Fruit fly (Drosophila melanogaster): ENCODE measurements around the gene CG11313.

The CG11313 gene

DNA sequence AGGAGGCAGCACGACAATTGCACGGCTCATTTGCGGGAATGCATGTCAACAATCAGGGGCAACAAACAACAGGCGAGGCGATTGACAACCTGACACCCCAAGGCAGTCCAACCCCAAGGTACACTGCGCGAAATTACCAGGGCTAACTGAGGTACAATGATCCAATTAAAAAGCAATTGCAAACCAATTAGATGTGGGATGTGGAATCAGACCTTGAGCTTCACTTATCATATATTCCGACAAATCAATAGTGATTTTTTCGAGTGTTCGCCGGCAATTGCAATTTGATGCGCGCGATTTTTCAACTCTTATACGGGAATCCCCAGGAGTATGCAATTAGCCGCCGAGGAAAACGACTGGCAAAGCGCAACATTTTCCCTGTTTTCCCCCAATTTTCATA is 16.1 kb upstream of the CG11313 start:
- peak; percentile 10 for TF ChIP-seq CG9727 (GFP tag; optimal IDR thresholded peaks at IDR 0.05)
- peak; percentile 4 for TF ChIP-seq CG18262 (tag; optimal IDR thresholded peaks at IDR 0.05)
- TF ChIP-seq Drgx (GFP tag; IDR thresholded peaks at IDR 0.05) = 0 out of 2 replicates have a peak, but pooled peaks have one; percentile 14
- TF ChIP-seq HmgD (GFP tag; optimal IDR thresholded peaks at IDR 0.05) = no peak
- TF ChIP-seq zfh1 (GFP tag; IDR thresholded peaks at IDR 0.05) = 0 out of 3 replicates have a peak, but pooled peaks have one; percentile 52
- 0 out of 2 replicates have a peak, but pooled peaks have one; percentile 13 for TF ChIP-seq Gsc (GFP tag; IDR thresholded peaks at IDR 0.05)
- no peak for TF ChIP-seq CG12744 (GFP tag; optimal IDR thresholded peaks at IDR 0.05)
- peak; percentile 33 for TF ChIP-seq CG2712 (tag; optimal IDR thresholded peaks at IDR 0.05)
- TF ChIP-seq CG17612 (GFP tag; IDR thresholded peaks at IDR 0.05) = no peak
- peak; percentile 30; the same call in 1 of the 2 replicates for TF ChIP-seq CG10959 (GFP tag; IDR thresholded peaks at IDR 0.05)
- TF ChIP-seq prd (optimal IDR thresholded peaks at IDR 0.05) = no peak
- peak; percentile 58; the same call in 2 of the 3 replicates for TF ChIP-seq prd (GFP tag; IDR thresholded peaks at IDR 0.05)
- TF ChIP-seq CG17829 (tag; optimal IDR thresholded peaks at IDR 0.05) = peak; percentile 6
- TF ChIP-seq ci (GFP tag; IDR thresholded peaks at IDR 0.05) = no peak
- TF ChIP-seq PHDP (tag; optimal IDR thresholded peaks at IDR 0.05) = no peak
- TF ChIP-seq CG10979 (tag; optimal IDR thresholded peaks at IDR 0.05) = peak; percentile 8
- peak; percentile 64; the same call in 1 of the 2 replicates for TF ChIP-seq ara (GFP tag; IDR thresholded peaks at IDR 0.05)
- TF ChIP-seq bsh (GFP tag; optimal IDR thresholded peaks at IDR 0.05) = peak in 1 of 2 experiments; percentile 13
- peak; percentile 66 for TF ChIP-seq sens (GFP tag)
- peak; percentile 5 for TF ChIP-seq CG4424 (GFP tag; optimal IDR thresholded peaks at IDR 0.05)
- peak; percentile 56; the same call in 1 of the 2 replicates for TF ChIP-seq Xrp1 (GFP tag; IDR thresholded peaks at IDR 0.05)
- peak; percentile 46; the same call in 1 of the 2 replicates for TF ChIP-seq CG6689 (GFP tag; IDR thresholded peaks at IDR 0.05)
- TF ChIP-seq CG1024 (GFP tag; IDR thresholded peaks at IDR 0.05) = 0 out of 2 replicates have a peak, but pooled peaks have one; percentile 13
- TF ChIP-seq CG2678 (tag; optimal IDR thresholded peaks at IDR 0.05) = no peak
- TF ChIP-seq Mrtf (GFP tag; IDR thresholded peaks at IDR 0.05) = 0 out of 3 replicates have a peak, but pooled peaks have one; percentile 22
- 0 out of 2 replicates have a peak, but pooled peaks have one; percentile 20 for TF ChIP-seq Ptx1 (GFP tag; IDR thresholded peaks at IDR 0.05)
- TF ChIP-seq dmrt11E (tag; optimal IDR thresholded peaks at IDR 0.05) = peak; percentile 36
- peak; percentile 79 for TF ChIP-seq Ets65A (GFP tag)
- TF ChIP-seq row (GFP tag; IDR thresholded peaks at IDR 0.05) = 0 out of 3 replicates have a peak, but pooled peaks have one; percentile 12
- TF ChIP-seq CG8765 (GFP tag; IDR thresholded peaks at IDR 0.05) = peak; percentile 46; the same call in 1 of the 2 replicates
- TF ChIP-seq CG1603 (tag; optimal IDR thresholded peaks at IDR 0.05) = peak; percentile 38
- 0 out of 2 replicates have a peak, but pooled peaks have one; percentile 25 for TF ChIP-seq CG17328 (GFP tag; IDR thresholded peaks at IDR 0.05)
- TF ChIP-seq lola (GFP tag; optimal IDR thresholded peaks at IDR 0.05) = no peak
- TF ChIP-seq CG4360 (GFP tag; IDR thresholded peaks at IDR 0.05) = peak; percentile 23; the same call in 1 of the 2 replicates
- peak; percentile 49; the same call in 1 of the 2 replicates for TF ChIP-seq CG4404 (GFP tag; IDR thresholded peaks at IDR 0.05)

DNA sequence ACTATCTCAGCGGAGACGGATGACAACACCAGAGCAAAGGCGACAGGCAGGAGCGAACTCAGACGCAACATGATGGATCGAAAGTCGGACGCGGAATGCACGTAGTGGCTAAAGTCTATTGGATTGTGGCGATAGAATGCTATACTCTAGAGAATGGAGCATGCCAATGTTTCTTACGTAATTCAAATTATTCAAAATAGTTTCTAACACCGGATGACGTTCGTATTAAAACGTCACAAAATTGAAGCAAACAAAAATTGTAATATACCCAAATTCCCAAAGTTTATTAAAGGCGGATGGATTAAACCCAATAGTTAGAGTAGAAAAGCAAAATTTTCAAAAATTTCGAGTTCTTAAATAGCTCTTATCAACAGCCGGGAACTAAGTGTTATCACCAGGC is 15.2 kb upstream of the CG11313 start, which contains the start of gene Npc2h:
Npc2h (minus strand) TSS at position 101 of the 400 bp plus-strand sequence.
- TF ChIP-seq CG34224 (GFP tag; IDR thresholded peaks at IDR 0.05; ENCODE audit: partially characterized antibody) (no peak), ab (GFP tag; optimal IDR thresholded peaks at IDR 0.05) (no peak), Pdp1 (GFP tag; optimal IDR thresholded peaks at IDR 0.05) (peak in 1 of 2 experiments; percentile 55)

DNA sequence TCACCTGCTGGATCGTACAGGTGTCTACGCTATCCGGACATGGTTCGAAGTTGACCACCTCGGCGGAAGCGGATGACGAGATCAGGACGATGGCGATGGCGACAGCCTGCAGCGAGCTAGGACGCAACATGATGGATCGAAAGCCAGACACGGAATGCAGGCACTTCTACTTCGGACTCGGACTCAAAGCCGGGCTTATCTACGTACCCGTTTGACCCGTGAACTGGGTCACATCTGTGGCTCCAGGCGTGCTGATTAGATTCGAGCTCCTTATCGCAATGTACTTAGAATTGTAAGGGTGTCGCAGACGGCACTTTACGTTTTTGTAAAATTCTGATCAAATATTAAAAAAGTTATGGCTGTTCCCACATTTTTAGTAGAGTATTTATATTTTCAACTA is 14.1 kb upstream of the CG11313 start, which contains the start of gene Npc2g:
Npc2g (minus strand) TSS at position 160 of the 400 bp plus-strand sequence.
- no peak for TF ChIP-seq seq (GFP tag; IDR thresholded peaks at IDR 0.05)
- TF ChIP-seq Scr (GFP tag; IDR thresholded peaks at IDR 0.05; ENCODE audit: partially characterized antibody) = no peak
- TF ChIP-seq Med (GFP tag) = peak; percentile 8
- no peak for TF ChIP-seq caup (GFP tag; optimal IDR thresholded peaks at IDR 0.05; ENCODE audit: severe bottlenecking)
- TF ChIP-seq CG34376 (GFP tag; optimal IDR thresholded peaks at IDR 0.05) = peak; percentile 2
- no peak for TF ChIP-seq nau (GFP tag; optimal IDR thresholded peaks at IDR 0.05)
- no peak for TF ChIP-seq bab2 (GFP tag; optimal IDR thresholded peaks at IDR 0.05)
- no peak for TF ChIP-seq CG6765 (GFP tag; optimal IDR thresholded peaks at IDR 0.05)
- TF ChIP-seq CG9727 (GFP tag; optimal IDR thresholded peaks at IDR 0.05) = no peak
- TF ChIP-seq CG14014 (GFP tag; IDR thresholded peaks at IDR 0.05) = no peak
- peak; percentile 79 for TF ChIP-seq D19A (tag; optimal IDR thresholded peaks at IDR 0.05)
- TF ChIP-seq CG10431 (GFP tag; optimal IDR thresholded peaks at IDR 0.05) = no peak
- no peak for TF ChIP-seq CG17568 (GFP tag; optimal IDR thresholded peaks at IDR 0.05)

Measured in whole organism, embryonic.